Worm (Caenorhabditis elegans) whole organism, midembryonic: ENCODE data around the gene C02B8.6.

Experiments used
- T22C8.4 ChIP-seq: fragments of 200-800 bp; sonication (Bioruptor generic); IDR thresholded peaks from 2 replicates; pipeline ENCODE4 v1.3.6; 2022; ENCODE audit warnings: missing genetic modification characterization, missing compliant biosample characterization
- cog-1 ChIP-seq: sonication (generic microtip); optimal IDR thresholded peaks from 2 replicates; lab custom pipeline; 2016; ENCODE audit warnings: missing genetic modification characterization, missing compliant biosample characterization
- flt-1 ChIP-seq: fragments of 200-800 bp; sonication (Bioruptor generic); IDR thresholded peaks from 2 replicates; pipeline ENCODE4 v1.3.6; 2022; ENCODE audit warnings: missing genetic modification characterization, missing compliant biosample characterization
- klf-2 ChIP-seq: fragments of 200-800 bp; sonication (Bioruptor generic); conservative IDR thresholded peaks from 2 replicates; pipeline ENCODE4 v1.3.6; 2022; ENCODE audit warnings: missing genetic modification reagents, missing genetic modification characterization, missing compliant biosample characterization
- med-1 ChIP-seq: sonication (generic microtip); optimal IDR thresholded peaks from 2 replicates; lab custom pipeline; 2017; ENCODE audit warnings: missing genetic modification characterization, mild to moderate bottlenecking, missing compliant biosample characterization, antibody characterized with exemption, missing genetic modification reagents; ENCODE audit not compliant: insufficient read depth
- ref-1 ChIP-seq: fragments of 200-800 bp; sonication (Bioruptor generic); conservative IDR thresholded peaks from 2 replicates; pipeline ENCODE4 v1.3.6; 2022; ENCODE audit warnings: missing genetic modification reagents, missing genetic modification characterization, missing compliant biosample characterization
- tab-1 ChIP-seq: fragments of 200-800 bp; sonication (Bioruptor generic); IDR thresholded peaks from 2 replicates; pipeline ENCODE4 v1.3.6; 2022; ENCODE audit warnings: missing genetic modification characterization, missing compliant biosample characterization
- ztf-23 ChIP-seq: fragments of 200-800 bp; sonication (Bioruptor generic); IDR thresholded peaks from 2 replicates; pipeline ENCODE4 v1.3.6; 2022; ENCODE audit warnings: missing genetic modification reagents, missing genetic modification characterization, missing compliant biosample characterization
- ztf-29 ChIP-seq: fragments of 200-800 bp; sonication (Bioruptor generic); IDR thresholded peaks from 2 replicates; pipeline ENCODE4 v1.3.6; 2022; ENCODE audit warnings: missing genetic modification reagents, missing genetic modification characterization, missing compliant biosample characterization

C02B8.6 gene

DNA sequence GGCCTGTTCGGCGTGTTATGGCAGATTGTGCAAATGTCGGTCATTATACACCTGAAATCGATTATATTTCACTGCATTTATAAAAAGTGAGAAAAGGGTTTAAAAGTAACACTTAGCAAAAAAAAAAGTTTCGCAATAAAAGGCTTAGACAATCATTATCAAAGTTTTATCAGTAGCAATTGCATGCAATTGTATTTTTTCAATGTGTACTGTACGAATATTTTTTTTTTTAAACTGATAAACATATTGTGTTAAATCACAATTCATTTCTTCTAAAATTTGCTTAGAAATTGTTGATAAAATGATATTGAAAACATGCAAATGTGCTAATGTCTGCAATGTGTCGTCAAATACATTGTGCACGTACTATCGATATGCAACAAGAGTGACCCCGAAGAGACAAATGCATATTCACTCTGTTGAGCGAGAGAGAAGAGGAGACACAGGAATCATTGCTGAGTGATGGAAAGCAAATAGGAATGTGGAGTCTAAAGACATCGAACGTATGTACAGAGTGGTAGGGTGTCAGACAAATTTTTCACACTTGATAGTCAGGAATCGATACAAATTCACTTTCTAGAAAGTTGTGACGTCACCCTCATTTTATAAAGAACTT is at the start of gene C02B8.6:
TSS of gene C02B8.6 (minus strand) at position 51 of the 616 bp plus-strand sequence.
- TF ChIP-seq ref-1 (no peak), tab-1 (GFP tag; lab: Robert Waterston, UW) (no peak), ztf-23 (no peak), flt-1 (no peak), klf-2 (GFP tag; lab: Robert Waterston, UW) (no peak), T22C8.4 (GFP tag; lab: Robert Waterston, UW) (no peak), cog-1 (tag; lab: Kevin White, UChicago) (peak; percentile 47)

DNA sequence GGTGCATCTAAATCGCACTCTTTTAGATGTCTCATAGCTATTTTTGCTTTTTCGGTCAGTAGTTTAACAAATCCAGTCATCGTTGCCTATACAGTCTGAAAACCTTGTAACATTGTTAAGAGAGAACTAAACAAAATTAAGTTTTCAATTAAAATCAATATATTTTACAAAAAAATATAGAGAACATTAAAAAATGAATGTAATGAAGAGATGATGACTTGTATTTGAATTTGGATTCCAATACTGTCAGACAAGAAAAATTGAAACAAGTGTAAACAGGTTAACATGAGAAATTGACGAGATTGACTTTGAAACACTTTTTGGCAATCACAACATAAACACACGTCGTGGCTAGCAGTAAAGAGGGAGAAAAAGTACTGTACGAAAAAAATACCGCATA is 48.9 kb upstream of the C02B8.6 start, which contains the start of gene C17H11.5:
TSS of gene C17H11.5 (minus strand) at position 101 of the 400 bp plus-strand sequence.
- no peak for TF ChIP-seq med-1 (GFP tag; lab: Kevin White, UChicago)
- TF ChIP-seq ref-1 = no peak
- TF ChIP-seq tab-1 (GFP tag; lab: Robert Waterston, UW) = no peak
- no peak for TF ChIP-seq T22C8.4 (GFP tag; lab: Robert Waterston, UW)
- TF ChIP-seq cog-1 (tag; lab: Kevin White, UChicago) = no peak
- TF ChIP-seq ztf-23 = no peak
- no peak for TF ChIP-seq flt-1
- TF ChIP-seq klf-2 (GFP tag; lab: Robert Waterston, UW) = no peak
- no peak for TF ChIP-seq ztf-29 (GFP tag; lab: Robert Waterston, UW)

DNA sequence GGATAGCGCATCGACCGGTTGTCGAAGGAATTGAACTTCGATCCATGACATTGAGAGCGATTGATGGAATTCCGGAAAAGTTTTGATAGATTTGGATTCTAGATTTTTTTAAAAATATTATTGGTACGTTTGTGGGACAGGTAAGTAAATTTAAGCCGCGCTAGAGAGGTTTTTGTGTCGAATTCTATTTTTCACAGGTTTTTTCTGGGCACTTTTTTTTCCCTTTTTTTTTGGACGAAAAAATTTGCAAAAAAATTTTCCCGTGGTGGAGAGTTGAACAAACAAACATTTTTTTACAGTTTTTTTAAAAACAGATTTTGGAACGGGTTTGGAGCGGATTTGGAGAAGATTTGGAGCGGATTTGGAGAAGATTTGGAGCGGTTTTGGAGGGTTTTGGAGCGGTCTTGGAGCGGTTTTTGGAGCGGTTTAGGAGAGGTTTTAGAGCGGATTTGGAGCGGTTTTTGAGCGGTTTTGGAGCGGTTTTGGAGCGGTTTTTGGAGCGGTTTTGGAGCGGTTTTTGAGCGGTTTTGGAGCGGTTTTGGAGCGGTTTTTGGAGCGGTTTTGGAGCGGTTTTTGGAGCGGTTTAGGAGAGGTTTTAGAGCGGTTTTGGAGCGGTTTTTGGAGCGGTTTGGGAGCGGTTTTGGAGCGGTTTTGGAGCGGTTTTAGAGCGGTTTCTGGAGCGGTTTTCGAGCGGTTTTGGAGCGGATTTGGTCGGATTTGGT is 45.6 kb upstream of the C02B8.6 start, which contains the start of gene C17H11.4:
TSS of gene C17H11.4 (minus strand) at position 51 of the 722 bp plus-strand sequence.
- peak; percentile 67; the same call in 1 of the 2 replicates for TF ChIP-seq klf-2 (GFP tag; lab: Robert Waterston, UW)
- peak; percentile 34; the same call in 1 of the 2 replicates for TF ChIP-seq ref-1
- TF ChIP-seq T22C8.4 (GFP tag; lab: Robert Waterston, UW) = 0 out of 2 replicates have a peak, but pooled peaks have one; percentile 10
- peak; percentile 86 for TF ChIP-seq flt-1
- TF ChIP-seq tab-1 (GFP tag; lab: Robert Waterston, UW) = peak; percentile 75; the same call in 1 of the 2 replicates
- TF ChIP-seq ztf-23 = peak; percentile 79

DNA sequence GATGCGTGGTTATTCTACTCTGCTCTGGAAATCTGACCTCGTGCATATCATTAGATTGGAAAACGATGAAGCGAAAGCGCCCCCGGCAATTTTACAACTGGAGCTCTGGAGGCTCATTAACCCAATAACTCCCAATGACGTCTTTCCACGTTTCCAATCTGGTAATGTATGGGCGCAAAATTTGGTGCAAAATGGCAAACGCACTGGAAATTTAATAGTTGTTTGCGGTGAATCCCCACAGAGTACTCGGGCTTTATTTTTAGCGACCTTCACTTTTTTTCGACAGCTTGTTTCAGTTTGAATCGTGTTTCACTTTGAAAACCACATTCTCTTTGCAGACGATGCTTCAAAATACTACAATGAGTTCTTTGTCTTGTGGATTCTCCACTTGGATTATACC is 37.5 kb upstream of the C02B8.6 start, which contains the start of gene C17H11.1:
TSS of gene C17H11.1 (plus strand) at position 301 of the 400 bp plus-strand sequence.
- TF ChIP-seq flt-1 = no peak

DNA sequence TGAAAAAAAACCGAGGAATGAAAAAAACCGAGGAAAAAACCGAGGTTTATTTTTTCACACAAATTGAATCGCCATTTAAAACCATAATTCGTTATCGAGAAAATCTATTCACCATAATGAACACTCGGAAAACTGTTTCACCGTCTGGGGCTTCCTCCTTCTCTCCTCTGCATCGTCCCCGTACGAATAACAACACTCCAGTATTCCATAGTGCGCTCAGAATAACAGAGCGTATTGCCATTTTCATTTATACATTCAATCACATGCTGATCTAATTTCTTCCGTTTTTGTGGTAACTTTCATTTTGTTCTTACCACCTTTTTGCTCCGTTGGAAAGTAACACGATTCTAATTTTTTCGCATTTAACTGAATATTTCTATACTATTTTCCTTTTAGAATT is 33.4 kb upstream of the C02B8.6 start, which contains the start of gene C17H11.2:
TSS of gene C17H11.2 (plus strand) at position 397 of the 400 bp plus-strand sequence.
- no peak for TF ChIP-seq cog-1 (tag; lab: Kevin White, UChicago)
- TF ChIP-seq flt-1 = no peak
- no peak for TF ChIP-seq ref-1
- no peak for TF ChIP-seq klf-2 (GFP tag; lab: Robert Waterston, UW)
- TF ChIP-seq T22C8.4 (GFP tag; lab: Robert Waterston, UW) = no peak
- no peak for TF ChIP-seq ztf-29 (GFP tag; lab: Robert Waterston, UW)
- no peak for TF ChIP-seq ztf-23
- TF ChIP-seq med-1 (GFP tag; lab: Kevin White, UChicago) = no peak
- no peak for TF ChIP-seq tab-1 (GFP tag; lab: Robert Waterston, UW)

- TF ChIP-seq tab-1 (GFP tag; lab: Robert Waterston, UW) = no peak
- TF ChIP-seq ref-1 = no peak
- TF ChIP-seq flt-1 = peak; percentile 26; the same call in 1 of the 2 replicates
- no peak for TF ChIP-seq klf-2 (GFP tag; lab: Robert Waterston, UW)
- no peak for TF ChIP-seq ztf-29 (GFP tag; lab: Robert Waterston, UW)
- TF ChIP-seq cog-1 (tag; lab: Kevin White, UChicago) = no peak
- TF ChIP-seq T22C8.4 (GFP tag; lab: Robert Waterston, UW) = 0 out of 2 replicates have a peak, but pooled peaks have one; percentile 26
- TF ChIP-seq ztf-23 = 0 out of 2 replicates have a peak, but pooled peaks have one; percentile 8
- TF ChIP-seq med-1 (GFP tag; lab: Kevin White, UChicago) = no peak
These were observed 27.4 kb upstream of the C02B8.6 start for ce11 chrX:8163555-8163954.

- TF ChIP-seq tab-1 (GFP tag; lab: Robert Waterston, UW) (no peak), klf-2 (GFP tag; lab: Robert Waterston, UW) (no peak), ztf-23 (no peak), ztf-29 (GFP tag; lab: Robert Waterston, UW) (no peak), T22C8.4 (GFP tag; lab: Robert Waterston, UW) (no peak), med-1 (GFP tag; lab: Kevin White, UChicago) (no peak), flt-1 (no peak), ref-1 (no peak), cog-1 (tag; lab: Kevin White, UChicago) (no peak)
These were observed 26.7 kb upstream of the C02B8.6 start, which contains the start of gene F22F1.3 for ce11 chrX:8162793-8163192. Gene F22F1.3, minus strand, starts transcription at chrX:8163073.

ce11 chrX:8160016-8160415 is 23.9 kb upstream of the C02B8.6 start:
- TF ChIP-seq med-1 (GFP tag; lab: Kevin White, UChicago) (no peak), klf-2 (GFP tag; lab: Robert Waterston, UW) (no peak), T22C8.4 (GFP tag; lab: Robert Waterston, UW) (no peak), flt-1 (0 out of 2 replicates have a peak, but pooled peaks have one; percentile 22), ref-1 (no peak), ztf-23 (no peak), tab-1 (GFP tag; lab: Robert Waterston, UW) (no peak)

DNA sequence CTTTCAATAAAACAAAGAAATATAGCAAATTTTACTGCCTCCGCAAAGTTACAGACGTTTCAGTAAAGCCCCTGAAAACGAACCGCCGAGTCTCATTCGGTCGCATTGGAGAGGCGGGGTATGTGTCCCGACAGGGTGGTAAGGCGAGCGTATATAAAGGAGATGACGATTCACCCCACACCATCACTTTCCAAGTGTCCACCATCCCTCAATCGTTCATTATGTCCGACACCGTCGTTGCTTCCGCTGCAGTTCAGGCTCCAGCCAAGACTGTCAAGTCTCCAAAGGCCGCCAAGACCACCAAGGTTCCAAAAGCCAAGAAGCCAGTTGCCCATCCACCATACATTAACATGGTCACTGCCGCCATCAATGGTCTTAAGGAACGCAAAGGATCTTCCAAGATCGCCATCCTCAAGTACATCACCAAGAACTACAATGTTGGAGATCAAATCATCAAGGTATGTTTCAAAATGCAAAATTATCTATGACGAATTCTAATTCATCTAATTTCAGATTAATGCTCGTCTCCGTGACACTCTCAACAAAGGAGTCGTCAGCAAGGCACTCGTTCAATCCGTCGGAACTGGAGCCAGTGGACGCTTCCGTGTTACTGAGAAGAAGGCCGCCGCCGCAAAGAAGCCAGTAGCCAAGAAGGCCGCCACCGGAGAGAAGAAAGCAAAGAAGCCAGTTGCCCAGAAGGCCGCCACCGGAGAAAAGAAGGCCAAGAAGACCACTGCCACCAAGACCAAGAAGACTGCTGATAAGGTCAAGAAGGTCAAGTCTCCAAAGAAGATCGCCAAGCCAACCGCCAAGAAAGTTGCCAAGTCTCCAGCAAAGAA is 23.1 kb upstream of the C02B8.6 start, which contains the start of gene hil-3:
TSS of gene hil-3 (plus strand) at position 195 of the 839 bp plus-strand sequence.
- TF ChIP-seq cog-1 (tag; lab: Kevin White, UChicago) (peak; percentile 15), ref-1 (no peak), klf-2 (GFP tag; lab: Robert Waterston, UW) (0 out of 2 replicates have a peak, but pooled peaks have one; percentile 36), med-1 (GFP tag; lab: Kevin White, UChicago) (no peak), ztf-23 (0 out of 2 replicates have a peak, but pooled peaks have one; percentile 33)
